Worm (Caenorhabditis elegans) whole organism, L4 larva: ENCODE measurements around the gene Y102A11A.2.
A peak's percentile ranks its signal among the peaks of the same experiment; 100 is the strongest.

Source experiments
- D1046.2 ChIP-seq: fragments of 200-800 bp; sonication (Bioruptor generic); IDR thresholded peaks from 2 replicates; pipeline ENCODE4 v1.3.6; 2022; ENCODE audit warnings: missing genetic modification characterization, missing compliant biosample characterization
- F10B5.3 ChIP-seq: sonication (generic microtip); optimal IDR thresholded peaks from 2 replicates; lab custom pipeline; 2016; ENCODE audit warnings: mild to moderate bottlenecking, missing genetic modification characterization, missing compliant biosample characterization
- F26F4.8 ChIP-seq: fragments of 200-800 bp; sonication (Bioruptor generic); conservative IDR thresholded peaks from 2 replicates; pipeline ENCODE4 v1.3.6; 2022; ENCODE audit warnings: missing genetic modification characterization, missing compliant biosample characterization
- F49E8.2 ChIP-seq: sonication (generic microtip); optimal IDR thresholded peaks from 2 replicates; lab custom pipeline; 2016; ENCODE audit warnings: missing compliant biosample characterization, mild to moderate bottlenecking, missing genetic modification characterization, borderline replicate concordance
- Y48G9A.11 ChIP-seq: fragments of 200-800 bp; sonication (Bioruptor generic); IDR thresholded peaks from 2 replicates; pipeline ENCODE4 v1.3.6; 2022; ENCODE audit warnings: missing genetic modification reagents, missing genetic modification characterization, missing compliant biosample characterization
- Y5F2A.4 ChIP-seq: fragments of 200-800 bp; sonication (Bioruptor generic); optimal IDR thresholded peaks from 2 replicates; lab custom pipeline; 2018; ENCODE audit warnings: mild to moderate bottlenecking, missing genetic modification characterization, missing compliant biosample characterization
- ZK546.5 ChIP-seq, 2 experiments: sonication (generic microtip); optimal IDR thresholded peaks; 2 replicates each; lab custom pipeline; 2017; ENCODE audit warnings: missing biosample characterization in 2 of 2, missing genetic modification characterization in 2 of 2
- aha-1 ChIP-seq: fragments of 150-350 bp; peaks from one replicate; lab custom pipeline; 2014; ENCODE audit warnings: missing biosample characterization, missing genetic modification characterization
- ceh-32 ChIP-seq: sonication (generic microtip); optimal IDR thresholded peaks from 2 replicates; lab custom pipeline; 2016; ENCODE audit warnings: mild to moderate bottlenecking, missing genetic modification characterization, missing compliant biosample characterization; ENCODE audit not compliant: poor library complexity
- ceh-44 ChIP-seq: fragments of 200-800 bp; sonication (Bioruptor generic); IDR thresholded peaks from 2 replicates; pipeline ENCODE4 v1.3.6; 2022; ENCODE audit warnings: missing genetic modification reagents, missing genetic modification characterization, missing compliant biosample characterization
- cey-2 ChIP-seq: sonication (generic microtip); optimal IDR thresholded peaks from 3 replicates; lab custom pipeline; 2017; ENCODE audit warnings: missing genetic modification characterization, mild to moderate bottlenecking, missing compliant biosample characterization, antibody characterized with exemption, borderline replicate concordance; ENCODE audit not compliant: insufficient read depth
- ctbp-1 ChIP-seq: fragments of 200-800 bp; sonication (Bioruptor generic); IDR thresholded peaks from 2 replicates; pipeline ENCODE4 v1.3.6; 2022; ENCODE audit warnings: missing genetic modification reagents, missing genetic modification characterization, missing compliant biosample characterization
- daf-12 ChIP-seq: fragments of 150-350 bp; optimal IDR thresholded peaks from 2 replicates; lab custom pipeline; 2014; ENCODE audit warnings: missing biosample characterization, missing genetic modification reagents, missing genetic modification characterization
- daf-16 ChIP-seq, 3 experiments: sonication (generic microtip); optimal IDR thresholded peaks; 2 replicates each; lab custom pipeline; 2016 to 2017; ENCODE audit warnings: missing genetic modification characterization in 3 of 3, missing genetic modification reagents in 3 of 3, mild to moderate bottlenecking in 2 of 3, missing compliant biosample characterization in 2 of 3, missing biosample characterization in 1 of 3, moderate library complexity in 1 of 3
- daf-8 ChIP-seq: fragments of 200-800 bp; sonication (Bioruptor generic); IDR thresholded peaks from 2 replicates; pipeline ENCODE4 v1.3.6; 2022; ENCODE audit warnings: missing genetic modification characterization, missing compliant biosample characterization
- dmd-6 ChIP-seq: fragments of 200-800 bp; sonication (Bioruptor generic); IDR thresholded peaks from 2 replicates; pipeline ENCODE4 v1.3.6; 2022; ENCODE audit warnings: missing genetic modification reagents, missing genetic modification characterization, missing compliant biosample characterization
- dpl-1 ChIP-seq: fragments of 150-350 bp; optimal IDR thresholded peaks from 2 replicates; lab custom pipeline; 2014; ENCODE audit warnings: missing biosample characterization, missing genetic modification reagents, missing genetic modification characterization
- dve-1 ChIP-seq: sonication (generic microtip); optimal IDR thresholded peaks from 2 replicates; lab custom pipeline; 2017; ENCODE audit warnings: antibody characterized with exemption, mild to moderate bottlenecking, missing genetic modification characterization, missing compliant biosample characterization; ENCODE audit not compliant: insufficient read depth
- egl-27 ChIP-seq: sonication (generic microtip); optimal IDR thresholded peaks from 3 replicates; lab custom pipeline; 2017; ENCODE audit warnings: missing biosample characterization, missing genetic modification reagents, missing genetic modification characterization
- hif-1 ChIP-seq, 2 experiments: sonication (generic microtip); optimal IDR thresholded peaks; 2 replicates each; lab custom pipeline; 2016 to 2017; ENCODE audit warnings: missing compliant biosample characterization in 2 of 2, missing genetic modification characterization in 2 of 2, missing genetic modification reagents in 2 of 2, missing genotype in 2 of 2, mild to moderate bottlenecking in 1 of 2
- hlh-11 ChIP-seq: fragments of 200-800 bp; sonication (Bioruptor generic); optimal IDR thresholded peaks from 2 replicates; lab custom pipeline; 2018; ENCODE audit warnings: mild to moderate bottlenecking, missing genetic modification characterization, missing compliant biosample characterization
- hlh-30 ChIP-seq: sonication (generic microtip); optimal IDR thresholded peaks from 2 replicates; lab custom pipeline; 2017; ENCODE audit warnings: antibody characterized with exemption, mild to moderate bottlenecking, missing genetic modification characterization, missing compliant biosample characterization; ENCODE audit not compliant: insufficient read depth
- lim-7 ChIP-seq: fragments of 200-800 bp; sonication (Bioruptor generic); IDR thresholded peaks from 2 replicates; pipeline ENCODE4 v1.3.6; 2022; ENCODE audit warnings: missing genetic modification characterization, missing compliant biosample characterization
- lin-15B ChIP-seq: fragments of 150-350 bp; sonication (generic microtip); optimal IDR thresholded peaks from 3 replicates; lab custom pipeline; 2014; ENCODE audit warnings: missing biosample characterization, missing genetic modification characterization
- lin-29 ChIP-seq: fragments of 200-800 bp; sonication (Bioruptor generic); IDR thresholded peaks from 2 replicates; pipeline ENCODE4 v1.3.6; 2022; ENCODE audit warnings: missing genetic modification reagents, missing genetic modification characterization, missing compliant biosample characterization
- lin-38 ChIP-seq: fragments of 200-800 bp; sonication (Bioruptor generic); IDR thresholded peaks from 2 replicates; pipeline ENCODE4 v1.3.6; 2022; ENCODE audit warnings: missing genetic modification reagents, missing genetic modification characterization, missing compliant biosample characterization
- madf-9 ChIP-seq: fragments of 200-800 bp; sonication (Bioruptor generic); conservative IDR thresholded peaks from 2 replicates; pipeline ENCODE4 v1.3.6; 2022; ENCODE audit warnings: missing genetic modification reagents, missing genetic modification characterization, missing compliant biosample characterization
- mdl-1 ChIP-seq, 2 experiments: fragments of 150-350 bp in 1 of 2; sonication (generic microtip) in 1 of 2; optimal IDR thresholded peaks; 2 replicates each; lab custom pipeline; 2014 to 2017; ENCODE audit warnings: missing biosample characterization in 2 of 2, missing genetic modification characterization in 2 of 2
- mxl-2 ChIP-seq: fragments of 200-800 bp; sonication (Bioruptor generic); conservative IDR thresholded peaks from 2 replicates; pipeline ENCODE4 v1.3.6; 2022; ENCODE audit warnings: missing genetic modification reagents, missing genetic modification characterization, missing compliant biosample characterization
- mxl-3 ChIP-seq: fragments of 200-800 bp; sonication (Bioruptor generic); optimal IDR thresholded peaks from 2 replicates; lab custom pipeline; 2018; ENCODE audit warnings: mild to moderate bottlenecking, missing genetic modification characterization, missing compliant biosample characterization
- nhr-10 ChIP-seq: fragments of 150-350 bp; optimal IDR thresholded peaks from 2 replicates; lab custom pipeline; 2014; ENCODE audit warnings: missing biosample characterization, missing genetic modification characterization
- nhr-102 ChIP-seq: sonication (generic microtip); optimal IDR thresholded peaks from 2 replicates; lab custom pipeline; 2016; ENCODE audit warnings: mild to moderate bottlenecking, missing genetic modification characterization, moderate library complexity, missing compliant biosample characterization
- nhr-237 ChIP-seq: sonication (generic microtip); optimal IDR thresholded peaks from 2 replicates; lab custom pipeline; 2017; ENCODE audit warnings: missing biosample characterization, missing genetic modification characterization
- nhr-25 ChIP-seq: sonication (generic microtip); optimal IDR thresholded peaks from 2 replicates; lab custom pipeline; 2017; ENCODE audit warnings: missing genetic modification characterization, mild to moderate bottlenecking, missing compliant biosample characterization, antibody characterized with exemption, moderate library complexity, borderline replicate concordance; ENCODE audit not compliant: insufficient read depth
- nhr-28 ChIP-seq: fragments of 150-350 bp; optimal IDR thresholded peaks from 2 replicates; lab custom pipeline; 2014; ENCODE audit warnings: missing biosample characterization, missing genetic modification characterization
- nhr-42 ChIP-seq: fragments of 200-800 bp; sonication (Bioruptor generic); IDR thresholded peaks from 2 replicates; pipeline ENCODE4 v1.3.6; 2022; ENCODE audit warnings: missing genetic modification characterization, missing compliant biosample characterization
- nhr-6 ChIP-seq: fragments of 150-350 bp; optimal IDR thresholded peaks from 2 replicates; lab custom pipeline; 2014; ENCODE audit warnings: missing biosample characterization, missing genetic modification characterization
- nhr-77 ChIP-seq: fragments of 150-350 bp; optimal IDR thresholded peaks from 2 replicates; lab custom pipeline; 2014; ENCODE audit warnings: missing biosample characterization, missing genetic modification characterization
- pha-4 ChIP-seq, 2 experiments: fragments of 150-350 bp in 1 of 2; fragments of 200-800 bp in 1 of 2; sonication (Bioruptor generic) in 1 of 2; IDR thresholded peaks in 1 of 2; optimal IDR thresholded peaks in 1 of 2; 2 replicates each; pipeline versions ENCODE4 v1.3.6 to Lab custom; 2014 to 2022; ENCODE audit warnings: missing genetic modification characterization in 2 of 2, missing genetic modification reagents in 2 of 2, missing biosample characterization in 1 of 2, missing compliant biosample characterization in 1 of 2
- sdz-12 ChIP-seq: fragments of 200-800 bp; sonication (Bioruptor generic); optimal IDR thresholded peaks from 2 replicates; lab custom pipeline; 2018; ENCODE audit warnings: mild to moderate bottlenecking, missing genetic modification characterization, missing compliant biosample characterization
- snpc-4 ChIP-seq: fragments of 150-350 bp; optimal IDR thresholded peaks from 2 replicates; lab custom pipeline; 2014; ENCODE audit warnings: missing biosample characterization, missing genetic modification characterization
- unc-130 ChIP-seq: sonication (generic microtip); optimal IDR thresholded peaks from 2 replicates; lab custom pipeline; 2016; ENCODE audit warnings: missing genetic modification reagents, missing genetic modification characterization, missing compliant biosample characterization
- zag-1 ChIP-seq: fragments of 150-350 bp; optimal IDR thresholded peaks from 2 replicates; lab custom pipeline; 2014; ENCODE audit warnings: missing biosample characterization, missing genetic modification characterization
- ztf-11 ChIP-seq: fragments of 150-350 bp; optimal IDR thresholded peaks from 2 replicates; lab custom pipeline; 2014; ENCODE audit warnings: missing biosample characterization, missing genetic modification characterization

Gene Y102A11A.2

DNA sequence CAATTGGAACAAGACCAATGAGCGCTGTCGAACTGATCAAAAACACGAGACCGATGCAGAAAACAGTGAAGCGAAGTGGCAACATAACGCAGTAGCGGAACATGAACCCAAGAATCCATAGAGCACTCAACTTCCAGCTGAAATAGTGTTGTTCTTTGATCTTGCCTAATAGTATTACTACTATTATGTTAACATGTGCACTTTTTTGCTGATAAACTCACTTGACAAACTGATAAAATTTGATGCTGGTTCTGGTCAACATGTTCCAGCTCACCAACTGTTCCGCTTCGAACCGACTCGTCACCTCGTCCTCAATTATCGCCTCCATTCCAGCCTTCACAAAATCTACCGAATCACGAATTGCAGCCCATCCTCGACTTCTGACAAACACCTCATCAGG lies 41.9 kb downstream of the Y102A11A.2 start (continued):
- TF ChIP-seq F10B5.3 (tag; lab: Kevin White, UChicago) = no peak
- TF ChIP-seq cey-2 (tag; lab: Kevin White, UChicago) = no peak
- no peak for TF ChIP-seq lin-38 (GFP tag; lab: Robert Waterston, UW)
- TF ChIP-seq ceh-32 (tag; lab: Kevin White, UChicago) = no peak
- no peak for TF ChIP-seq dpl-1 (GFP tag; lab: Kevin White, UChicago)
- TF ChIP-seq dmd-6 (GFP tag; lab: Robert Waterston, UW) = peak; percentile 53
- TF ChIP-seq daf-12 (tag; lab: Kevin White, UChicago) = no peak
- TF ChIP-seq hif-1 (tag; optimal IDR thresholded peaks at IDR 0.05; lab: Kevin White, UChicago) = no peak
- TF ChIP-seq nhr-6 (tag; lab: Kevin White, UChicago) = no peak
- no peak for TF ChIP-seq lin-29 (GFP tag; lab: Robert Waterston, UW)
- TF ChIP-seq pha-4 (GFP tag; IDR thresholded peaks at IDR 0.05; lab: Robert Waterston, UW) = no peak
- TF ChIP-seq pha-4 (tag; optimal IDR thresholded peaks at IDR 0.05; lab: Kevin White, UChicago) = no peak
- peak in 1 of 2 experiments; percentile 17 for TF ChIP-seq mdl-1 (tag; optimal IDR thresholded peaks at IDR 0.05; lab: Kevin White, UChicago)
- no peak for TF ChIP-seq nhr-10 (tag; lab: Kevin White, UChicago)
- no peak for TF ChIP-seq nhr-102 (tag; lab: Kevin White, UChicago)
- no peak for TF ChIP-seq unc-130 (GFP tag; lab: Kevin White, UChicago)
- no peak for TF ChIP-seq lim-7 (GFP tag; lab: Robert Waterston, UW)
- no peak for TF ChIP-seq ctbp-1 (GFP tag; lab: Robert Waterston, UW)
- TF ChIP-seq ZK546.5 (tag; optimal IDR thresholded peaks at IDR 0.05; lab: Kevin White, UChicago) = no peak
- no peak for TF ChIP-seq Y5F2A.4 (GFP tag; lab: Kevin White, UChicago)
- TF ChIP-seq daf-8 = no peak
- peak; percentile 53 for TF ChIP-seq hlh-11 (tag; lab: Kevin White, UChicago)
- TF ChIP-seq F49E8.2 (tag; lab: Kevin White, UChicago) = no peak

DNA sequence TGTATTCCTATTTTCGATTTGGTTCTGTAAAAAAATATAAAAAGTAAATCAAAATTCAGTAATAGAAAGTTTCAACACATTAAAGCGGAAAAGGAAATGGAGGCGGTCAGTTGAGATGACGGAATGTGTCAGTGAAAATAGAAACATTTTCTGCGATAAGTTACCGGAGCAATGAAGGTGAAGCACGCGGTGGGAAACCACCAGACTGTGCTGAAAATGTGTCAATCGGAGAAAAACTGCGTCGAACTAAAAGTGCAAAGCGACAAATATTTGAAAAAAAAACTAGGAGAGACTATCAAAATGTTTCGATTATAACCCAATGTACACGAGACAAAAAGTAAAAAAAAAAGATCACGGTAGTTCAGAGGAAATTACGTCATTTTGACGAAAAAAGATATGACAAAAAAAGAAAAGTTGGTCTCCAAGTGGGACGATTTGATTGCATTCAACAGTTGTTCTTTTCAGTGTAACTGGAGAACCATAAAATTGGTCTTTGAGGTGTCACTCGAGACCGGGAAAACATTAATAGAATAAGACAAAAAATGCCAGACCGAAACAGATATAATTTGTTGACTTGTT lies 44.1 kb downstream of the Y102A11A.2 start, which contains the start of gene acl-4:
acl-4 (minus strand) TSS at position 27 of the 579 bp plus-strand sequence.
- TF ChIP-seq ZK546.5 (tag; optimal IDR thresholded peaks at IDR 0.05; lab: Kevin White, UChicago) (no peak), Y48G9A.11 (no peak), aha-1 (tag; lab: Kevin White, UChicago) (peak; percentile 64), hlh-30 (tag; lab: Kevin White, UChicago) (peak; percentile 16), hlh-11 (tag; lab: Kevin White, UChicago) (peak; percentile 3), daf-8 (no peak), dve-1 (tag; lab: Kevin White, UChicago) (peak; percentile 17), snpc-4 (tag; lab: Kevin White, UChicago) (no peak), mdl-1 (tag; optimal IDR thresholded peaks at IDR 0.05; lab: Kevin White, UChicago) (peak in 1 of 2 experiments; percentile 41), nhr-28 (tag; lab: Kevin White, UChicago) (peak; percentile 44), dmd-6 (GFP tag; lab: Robert Waterston, UW) (peak; percentile 83), daf-16 (GFP tag; optimal IDR thresholded peaks at IDR 0.05; lab: Kevin White, UChicago) (no peak), daf-16 (tag; optimal IDR thresholded peaks at IDR 0.05; lab: Kevin White, UChicago) (peak; percentile 47)

DNA sequence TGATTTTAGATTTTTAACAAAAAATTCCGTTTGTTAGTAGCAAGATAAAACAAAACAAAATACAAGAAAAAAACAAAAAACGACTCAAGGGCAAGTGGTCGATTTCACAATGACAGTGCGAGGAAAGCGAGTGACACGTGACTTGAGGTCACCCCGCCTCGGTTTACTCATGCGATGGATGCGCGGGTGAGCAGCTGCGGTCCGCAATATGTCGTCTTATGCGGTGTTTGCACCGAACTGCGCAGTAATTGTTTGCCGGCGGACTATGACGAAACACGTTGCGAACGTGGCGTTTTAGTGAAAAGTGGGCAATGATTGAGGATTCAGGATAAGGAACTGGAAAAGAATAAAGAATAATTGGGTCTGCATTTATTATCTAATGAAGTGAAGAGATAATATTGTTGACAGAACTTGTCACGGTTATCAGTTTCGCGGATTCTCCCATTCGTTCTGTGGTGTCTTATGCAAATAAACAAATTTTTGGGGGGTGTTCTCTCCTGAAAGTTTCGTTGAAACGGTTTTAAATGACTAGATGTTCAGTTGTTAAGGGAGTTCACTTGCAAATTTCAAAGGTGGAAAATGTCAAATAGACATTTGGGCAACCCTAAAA lies 45.1 kb downstream of the Y102A11A.2 start:
- no peak for TF ChIP-seq lim-7 (GFP tag; lab: Robert Waterston, UW)
- no peak for TF ChIP-seq egl-27 (tag; lab: Kevin White, UChicago)
- TF ChIP-seq sdz-12 (GFP tag; lab: Kevin White, UChicago) = no peak
- peak; percentile 58 for TF ChIP-seq nhr-25
- TF ChIP-seq F49E8.2 (tag; lab: Kevin White, UChicago) = no peak
- no peak for TF ChIP-seq lin-15B (tag; lab: Kevin White, UChicago)
- TF ChIP-seq F26F4.8 (GFP tag; lab: Robert Waterston, UW) = no peak
- TF ChIP-seq mxl-3 (GFP tag; lab: Kevin White, UChicago) = peak; percentile 77
- no peak for TF ChIP-seq zag-1 (tag; lab: Kevin White, UChicago)
- TF ChIP-seq mxl-2 (GFP tag; lab: Robert Waterston, UW) = no peak
- no peak for TF ChIP-seq ztf-11 (tag; lab: Kevin White, UChicago)
- no peak for TF ChIP-seq D1046.2 (GFP tag; lab: Robert Waterston, UW)
- TF ChIP-seq nhr-237 (tag; lab: Kevin White, UChicago) = no peak
- TF ChIP-seq nhr-77 = no peak
- TF ChIP-seq ceh-44 (GFP tag; lab: Robert Waterston, UW) = no peak
- peak; percentile 63; the same call in 1 of the 2 replicates for TF ChIP-seq nhr-42
- TF ChIP-seq madf-9 (GFP tag; lab: Robert Waterston, UW) = no peak
